Fruit fly (Drosophila melanogaster) whole organism, embryonic: ENCODE results near the gene CG34138.
A peak's percentile ranks its signal among the peaks of the same experiment; 100 is the strongest.

ENCODE experiments used
- Bdp1 ChIP-seq: fragments of 200-800 bp; sonication (Bioruptor generic); optimal IDR thresholded peaks from 3 replicates; lab custom pipeline; 2016; ENCODE audit warnings: missing biosample characterization, missing genetic modification characterization
- Bgb ChIP-seq: fragments of 200-800 bp; sonication (Bioruptor generic); IDR thresholded peaks from 2 replicates; pipeline ENCODE4 v1.3.6; 2022; ENCODE audit warnings: missing biosample characterization, missing genetic modification characterization; ENCODE audit not compliant: partially characterized antibody
- CG10462 ChIP-seq: fragments of 200-800 bp; sonication (Bioruptor generic); optimal IDR thresholded peaks from 2 replicates; lab custom pipeline; 2016; ENCODE audit warnings: missing biosample characterization, missing genetic modification characterization
- CG10543 ChIP-seq: fragments of 200-800 bp; sonication (Bioruptor generic); optimal IDR thresholded peaks from 3 replicates; lab custom pipeline; 2017; ENCODE audit warnings: missing biosample characterization, mild to moderate bottlenecking, missing genetic modification characterization, moderate library complexity
- CG13287 ChIP-seq: fragments of 200-800 bp; sonication (Bioruptor generic); IDR thresholded peaks from 2 replicates; pipeline ENCODE4 v1.3.6; 2022; ENCODE audit warnings: missing biosample characterization, missing genetic modification characterization; ENCODE audit not compliant: partially characterized antibody
- CG14860 ChIP-seq: fragments of 200-800 bp; sonication (Bioruptor generic); IDR thresholded peaks from 3 replicates; pipeline ENCODE4 v1.3.6; 2022; ENCODE audit warnings: missing biosample characterization, missing genetic modification characterization; ENCODE audit not compliant: partially characterized antibody
- CG14965 ChIP-seq: fragments of 200-800 bp; sonication (Bioruptor generic); optimal IDR thresholded peaks from 2 replicates; lab custom pipeline; 2016; ENCODE audit warnings: missing biosample characterization, missing genetic modification characterization, borderline replicate concordance
- CG15696 ChIP-seq: fragments of 200-800 bp; sonication (Bioruptor generic); optimal IDR thresholded peaks from 2 replicates; lab custom pipeline; 2019; ENCODE audit warnings: missing biosample characterization, mild to moderate bottlenecking, missing genetic modification characterization, moderate library complexity
- CG17361 ChIP-seq: fragments of 200-800 bp; sonication (Bioruptor generic); IDR thresholded peaks from 3 replicates; pipeline ENCODE4 v1.3.6; 2022; ENCODE audit warnings: missing biosample characterization, missing genetic modification characterization
- CG31441 ChIP-seq: fragments of 200-800 bp; sonication (Bioruptor generic); IDR thresholded peaks from 2 replicates; pipeline ENCODE4 v1.3.6; 2022; ENCODE audit warnings: missing biosample characterization, missing genetic modification characterization
- CG3995 ChIP-seq: fragments of 200-800 bp; sonication (Bioruptor generic); optimal IDR thresholded peaks from 3 replicates; lab custom pipeline; 2016; ENCODE audit warnings: missing biosample characterization, missing genetic modification characterization
- CG42726 ChIP-seq: fragments of 200-800 bp; sonication (Bioruptor generic); IDR thresholded peaks from 2 replicates; pipeline ENCODE4 v1.3.6; 2022; ENCODE audit warnings: missing biosample characterization, missing genetic modification characterization; ENCODE audit not compliant: partially characterized antibody
- CG4820 ChIP-seq: fragments of 200-800 bp; sonication (Bioruptor generic); optimal IDR thresholded peaks from 3 replicates; lab custom pipeline; 2016; ENCODE audit warnings: missing biosample characterization, missing genetic modification characterization
- CG6175 ChIP-seq: fragments of 200-800 bp; sonication (Bioruptor generic); IDR thresholded peaks from 3 replicates; pipeline ENCODE4 v1.3.6; 2022; ENCODE audit warnings: missing biosample characterization, missing genetic modification characterization
- CG6683 ChIP-seq: fragments of 200-800 bp; sonication (Bioruptor generic); optimal IDR thresholded peaks from 2 replicates; lab custom pipeline; 2017; ENCODE audit warnings: missing biosample characterization, mild to moderate bottlenecking, missing genetic modification characterization, missing genetic modification reagents
- CG6791 ChIP-seq: fragments of 200-800 bp; sonication (Bioruptor generic); IDR thresholded peaks from 3 replicates; pipeline ENCODE4 v1.3.6; 2022; ENCODE audit warnings: missing biosample characterization, missing genetic modification characterization; ENCODE audit not compliant: partially characterized antibody
- CG6813 ChIP-seq: fragments of 200-800 bp; sonication (Bioruptor generic); optimal IDR thresholded peaks from 2 replicates; lab custom pipeline; 2017; ENCODE audit warnings: missing biosample characterization, missing genetic modification characterization, mild to moderate bottlenecking, moderate library complexity, missing genetic modification reagents
- CG7963 ChIP-seq: fragments of 200-800 bp; sonication (Bioruptor generic); IDR thresholded peaks from 3 replicates; pipeline ENCODE4 v1.3.6; 2022; ENCODE audit warnings: missing biosample characterization, missing genetic modification characterization; ENCODE audit not compliant: partially characterized antibody
- CG9215 ChIP-seq: fragments of 200-800 bp; sonication (Bioruptor generic); IDR thresholded peaks from 2 replicates; pipeline ENCODE4 v1.3.6; 2022; ENCODE audit warnings: missing biosample characterization, missing genetic modification characterization
- Dad ChIP-seq: fragments of 200-800 bp; sonication (Bioruptor generic); optimal IDR thresholded peaks from 3 replicates; lab custom pipeline; 2016; ENCODE audit warnings: missing biosample characterization, missing genetic modification characterization
- Drgx ChIP-seq: fragments of 200-800 bp; sonication (Bioruptor generic); IDR thresholded peaks from 2 replicates; pipeline ENCODE4 v1.3.6; 2022; ENCODE audit warnings: missing biosample characterization, missing genetic modification characterization
- HLH4C ChIP-seq: fragments of 200-800 bp; sonication (Bioruptor generic); IDR thresholded peaks from 3 replicates; pipeline ENCODE4 v1.3.6; 2022; ENCODE audit warnings: missing biosample characterization, missing genetic modification characterization; ENCODE audit not compliant: partially characterized antibody
- Hr39 ChIP-seq: fragments of >200 bp; optimal IDR thresholded peaks from 2 replicates; lab custom pipeline; 2017
- NC2β ChIP-seq: fragments of 200-800 bp; sonication (Bioruptor generic); optimal IDR thresholded peaks from 2 replicates; lab custom pipeline; 2016; ENCODE audit warnings: missing biosample characterization, missing genetic modification characterization
- NFAT ChIP-seq: fragments of 200-800 bp; sonication (Bioruptor generic); IDR thresholded peaks from 2 replicates; pipeline ENCODE4 v1.3.6; 2022; ENCODE audit warnings: missing biosample characterization, missing genetic modification characterization
- Opbp ChIP-seq: fragments of 200-800 bp; sonication (Bioruptor generic); IDR thresholded peaks from 3 replicates; pipeline ENCODE4 v1.3.6; 2022; ENCODE audit warnings: missing biosample characterization, missing genetic modification characterization; ENCODE audit not compliant: partially characterized antibody
- Scr ChIP-seq: fragments of 200-800 bp; sonication (Bioruptor generic); IDR thresholded peaks from 2 replicates; pipeline ENCODE4 v1.3.6; 2022; ENCODE audit warnings: missing biosample characterization, missing genetic modification characterization; ENCODE audit not compliant: partially characterized antibody
- Side ChIP-seq: fragments of 200-800 bp; sonication (Bioruptor generic); optimal IDR thresholded peaks from 2 replicates; lab custom pipeline; 2016; ENCODE audit warnings: missing biosample characterization, missing genetic modification characterization
- Sin3A ChIP-seq: fragments of >200 bp; optimal IDR thresholded peaks from 2 replicates; lab custom pipeline; 2018
- amos ChIP-seq: fragments of 200-800 bp; sonication (Bioruptor generic); IDR thresholded peaks from 2 replicates; pipeline ENCODE4 v1.3.6; 2022; ENCODE audit warnings: missing biosample characterization, missing genetic modification characterization; ENCODE audit not compliant: partially characterized antibody
- ara ChIP-seq: fragments of 200-800 bp; sonication (Bioruptor generic); IDR thresholded peaks from 2 replicates; pipeline ENCODE4 v1.3.6; 2022; ENCODE audit warnings: missing biosample characterization, missing genetic modification characterization
- ato ChIP-seq: fragments of 200-800 bp; sonication (Bioruptor generic); IDR thresholded peaks from 2 replicates; pipeline ENCODE4 v1.3.6; 2022; ENCODE audit warnings: missing biosample characterization, missing genetic modification characterization; ENCODE audit not compliant: partially characterized antibody
- bbx ChIP-seq: fragments of 200-800 bp; sonication (Bioruptor generic); IDR thresholded peaks from 2 replicates; pipeline ENCODE4 v1.3.6; 2022; ENCODE audit warnings: missing biosample characterization, missing genetic modification characterization; ENCODE audit not compliant: partially characterized antibody
- danr ChIP-seq: fragments of 200-800 bp; sonication (Bioruptor generic); IDR thresholded peaks from 2 replicates; pipeline ENCODE4 v1.3.6; 2022; ENCODE audit warnings: missing biosample characterization, missing genetic modification characterization
- emc ChIP-seq: fragments of 200-800 bp; sonication (Bioruptor generic); optimal IDR thresholded peaks from 2 replicates; lab custom pipeline; 2016; ENCODE audit warnings: missing biosample characterization, missing genetic modification characterization
- hb ChIP-seq: fragments of 200-800 bp; sonication (Bioruptor generic); IDR thresholded peaks from 3 replicates; pipeline ENCODE4 v1.3.6; 2022; ENCODE audit warnings: missing biosample characterization, missing genetic modification characterization; ENCODE audit not compliant: partially characterized antibody
- inv ChIP-seq: fragments of 200-800 bp; sonication (Bioruptor generic); IDR thresholded peaks from 2 replicates; pipeline ENCODE4 v1.3.6; 2022; ENCODE audit warnings: missing biosample characterization, missing genetic modification characterization; ENCODE audit not compliant: partially characterized antibody
- kay ChIP-seq: fragments of 200-800 bp; sonication (Bioruptor generic); optimal IDR thresholded peaks from 2 replicates; lab custom pipeline; 2016; ENCODE audit warnings: missing biosample characterization, missing genetic modification characterization
- knrl ChIP-seq: fragments of 200-800 bp; sonication (Bioruptor generic); IDR thresholded peaks from 3 replicates; pipeline ENCODE4 v1.3.6; 2022; ENCODE audit warnings: missing biosample characterization, missing genetic modification characterization; ENCODE audit not compliant: partially characterized antibody
- lmd ChIP-seq: fragments of 200-800 bp; sonication (Bioruptor generic); IDR thresholded peaks from 2 replicates; pipeline ENCODE4 v1.3.6; 2022; ENCODE audit warnings: missing biosample characterization, missing genetic modification characterization
- sna ChIP-seq: fragments of 200-800 bp; sonication (Bioruptor generic); IDR thresholded peaks from 2 replicates; pipeline ENCODE4 v1.3.6; 2022; ENCODE audit warnings: missing biosample characterization, missing genetic modification characterization; ENCODE audit not compliant: partially characterized antibody
- stwl ChIP-seq: fragments of 200-800 bp; sonication (Bioruptor generic); optimal IDR thresholded peaks from 3 replicates; lab custom pipeline; 2018; ENCODE audit warnings: missing biosample characterization, mild to moderate bottlenecking, missing genetic modification characterization, moderate library complexity
- tio ChIP-seq: fragments of 200-800 bp; sonication (Bioruptor generic); optimal IDR thresholded peaks from 2 replicates; lab custom pipeline; 2017; ENCODE audit warnings: missing biosample characterization, missing genetic modification characterization, inconsistent platforms
- tna ChIP-seq: fragments of 200-800 bp; sonication (Bioruptor generic); IDR thresholded peaks from 2 replicates; pipeline ENCODE4 v1.3.6; 2022; ENCODE audit warnings: missing biosample characterization, missing genetic modification characterization; ENCODE audit not compliant: partially characterized antibody
- toy ChIP-seq: fragments of 200-800 bp; sonication (Bioruptor generic); IDR thresholded peaks from 2 replicates; pipeline ENCODE4 v1.3.6; 2022; ENCODE audit warnings: missing biosample characterization, missing genetic modification characterization
- unpg ChIP-seq: fragments of 200-800 bp; sonication (Bioruptor generic); optimal IDR thresholded peaks from 3 replicates; lab custom pipeline; 2018; ENCODE audit warnings: missing biosample characterization, mild to moderate bottlenecking, missing genetic modification characterization, moderate library complexity
- vnd ChIP-seq: fragments of 200-800 bp; sonication (Bioruptor generic); IDR thresholded peaks from 3 replicates; pipeline ENCODE4 v1.3.6; 2022; ENCODE audit warnings: missing biosample characterization, missing genetic modification characterization; ENCODE audit not compliant: partially characterized antibody

The CG34138 gene

DNA sequence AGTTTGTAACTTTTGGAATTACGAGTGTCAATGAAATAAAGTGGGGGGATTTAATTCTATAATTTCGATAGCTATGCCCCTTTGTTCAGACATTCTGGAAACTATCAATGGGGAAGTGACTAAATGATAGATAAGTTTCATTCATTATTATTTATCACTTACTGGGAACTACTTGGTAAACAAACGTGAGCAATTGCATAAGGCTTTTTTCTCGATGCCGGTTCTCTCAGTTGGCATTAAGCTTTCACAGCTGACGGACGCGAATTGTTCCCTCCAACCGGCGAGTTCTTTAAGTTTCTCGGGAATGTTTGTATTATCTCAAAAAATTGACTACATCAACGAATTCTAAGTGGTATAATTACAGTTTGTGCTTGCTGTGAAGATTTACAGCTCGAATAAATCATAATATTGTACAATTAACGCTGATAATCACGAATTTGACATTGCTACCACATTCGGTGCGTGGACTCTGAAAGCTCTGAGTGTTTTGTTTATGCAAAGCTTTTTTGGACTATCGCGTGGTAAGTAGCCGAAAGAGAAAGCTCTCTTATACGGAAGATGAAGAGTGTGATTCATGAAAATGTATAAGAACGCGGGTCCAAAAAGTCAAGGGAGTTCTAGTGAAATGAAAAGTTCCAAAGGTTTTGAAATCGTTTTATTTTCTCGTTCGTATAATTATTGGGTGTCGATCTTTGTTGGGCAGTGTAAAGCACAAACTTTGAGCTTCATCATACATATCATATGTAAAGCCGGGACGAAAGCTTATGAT, 36.7 kb downstream of the CG34138 start, which contains the start of gene Naam (continued):
- TF ChIP-seq NC2β (GFP tag; lab: Kevin White, UChicago): peak; percentile 42
- TF ChIP-seq Drgx: peak; percentile 85
- no peak for TF ChIP-seq Sin3A (lab: Kevin White, UChicago)
- TF ChIP-seq Dad: peak; percentile 67
- peak; percentile 8 for TF ChIP-seq CG14965 (GFP tag; lab: Kevin White, UChicago)
- peak; percentile 77 for TF ChIP-seq CG31441 (GFP tag; lab: Robert Waterston, UW)
- TF ChIP-seq toy (GFP tag; lab: Robert Waterston, UW): no peak
- TF ChIP-seq sna (GFP tag; lab: Robert Waterston, UW): no peak
- TF ChIP-seq unpg (GFP tag; lab: Kevin White, UChicago): peak; percentile 85
- peak; percentile 30; the same call in 1 of the 2 replicates for TF ChIP-seq danr
- peak; percentile 76 for TF ChIP-seq Side
- no peak for TF ChIP-seq CG7963 (GFP tag; lab: Robert Waterston, UW)
- no peak for TF ChIP-seq CG15696 (tag; lab: Kevin White, UChicago)
- peak; percentile 79 for TF ChIP-seq lmd (GFP tag; lab: Robert Waterston, UW)
- TF ChIP-seq CG10462 (GFP tag; lab: Kevin White, UChicago): peak; percentile 51
- TF ChIP-seq kay: peak; percentile 86
- TF ChIP-seq CG9215 (GFP tag; lab: Robert Waterston, UW): peak; percentile 53
- no peak for TF ChIP-seq inv (GFP tag; lab: Robert Waterston, UW)
- TF ChIP-seq stwl: no peak
- TF ChIP-seq CG3995 (GFP tag; lab: Kevin White, UChicago): peak; percentile 58
- TF ChIP-seq CG6175: no peak
- TF ChIP-seq ara (GFP tag; lab: Robert Waterston, UW): peak; percentile 67; the same call in 1 of the 2 replicates
- TF ChIP-seq emc (GFP tag; lab: Kevin White, UChicago): no peak
- TF ChIP-seq Hr39: no peak
- TF ChIP-seq CG6813 (GFP tag; lab: Kevin White, UChicago): peak; percentile 86

DNA sequence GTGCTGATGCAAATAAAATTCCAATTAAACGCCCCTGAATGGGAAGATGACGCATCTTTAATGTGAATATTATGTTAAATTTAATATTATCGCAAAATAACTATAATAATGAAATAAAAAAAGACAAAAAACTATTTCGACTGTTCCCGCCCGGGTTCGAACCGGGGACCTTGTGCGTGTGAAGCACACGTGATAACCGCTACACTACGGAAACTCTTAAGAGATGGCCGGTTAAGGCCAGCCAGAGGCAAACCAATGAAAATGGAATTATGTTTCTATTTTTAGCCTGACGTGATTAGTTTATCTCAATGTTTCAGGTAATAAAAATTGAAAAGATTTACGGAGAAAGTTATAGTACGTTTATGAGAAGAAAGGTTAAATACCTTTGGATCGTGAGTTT, 37.4 kb downstream of the CG34138 start:
- TF ChIP-seq CG17361 (no peak), CG6683 (GFP tag; lab: Kevin White, UChicago) (no peak), bbx (GFP tag; lab: Robert Waterston, UW) (0 out of 2 replicates have a peak, but pooled peaks have one; percentile 44), sna (GFP tag; lab: Robert Waterston, UW) (peak; percentile 32; the same call in 1 of the 2 replicates), amos (GFP tag; lab: Robert Waterston, UW) (peak; percentile 71; the same call in 1 of the 2 replicates), Scr (GFP tag; lab: Robert Waterston, UW) (peak; percentile 59), hb (GFP tag; lab: Robert Waterston, UW) (0 out of 3 replicates have a peak, but pooled peaks have one; percentile 55), HLH4C (GFP tag; lab: Robert Waterston, UW) (peak; percentile 55; the same call in 2 of the 3 replicates), vnd (GFP tag; lab: Robert Waterston, UW) (0 out of 3 replicates have a peak, but pooled peaks have one; percentile 30), Opbp (peak; percentile 76; the same call in 2 of the 3 replicates), CG42726 (GFP tag; lab: Robert Waterston, UW) (peak; percentile 58; the same call in 1 of the 2 replicates), CG13287 (GFP tag; lab: Robert Waterston, UW) (0 out of 2 replicates have a peak, but pooled peaks have one; percentile 3), NFAT (GFP tag; lab: Robert Waterston, UW) (no peak), Bgb (GFP tag; lab: Robert Waterston, UW) (peak; percentile 77), CG6791 (peak; percentile 37; the same call in 1 of the 3 replicates), tio (GFP tag; lab: Kevin White, UChicago) (no peak), knrl (GFP tag; lab: Robert Waterston, UW) (peak; percentile 38; the same call in 1 of the 3 replicates), CG14860 (0 out of 3 replicates have a peak, but pooled peaks have one; percentile 32), ato (GFP tag; lab: Robert Waterston, UW) (peak; percentile 50; the same call in 1 of the 2 replicates), tna (peak; percentile 58; the same call in 1 of the 2 replicates), Bdp1 (GFP tag; lab: Kevin White, UChicago) (peak; percentile 97), CG4820 (GFP tag; lab: Kevin White, UChicago) (no peak), CG10543 (GFP tag; lab: Kevin White, UChicago) (no peak)
